Worm (Caenorhabditis elegans) whole organism, L3 larva: ENCODE results near the gene F53A9.3.

Experiments
- elt-1 ChIP-seq: fragments of 150-350 bp; optimal IDR thresholded peaks from 2 replicates; lab custom pipeline; 2014; ENCODE audit warnings: missing biosample characterization, missing genetic modification characterization
- pha-4 ChIP-seq: fragments of 150-350 bp; optimal IDR thresholded peaks from 2 replicates; lab custom pipeline; 2014; ENCODE audit warnings: missing biosample characterization, missing genetic modification reagents, missing genetic modification characterization

DNA sequence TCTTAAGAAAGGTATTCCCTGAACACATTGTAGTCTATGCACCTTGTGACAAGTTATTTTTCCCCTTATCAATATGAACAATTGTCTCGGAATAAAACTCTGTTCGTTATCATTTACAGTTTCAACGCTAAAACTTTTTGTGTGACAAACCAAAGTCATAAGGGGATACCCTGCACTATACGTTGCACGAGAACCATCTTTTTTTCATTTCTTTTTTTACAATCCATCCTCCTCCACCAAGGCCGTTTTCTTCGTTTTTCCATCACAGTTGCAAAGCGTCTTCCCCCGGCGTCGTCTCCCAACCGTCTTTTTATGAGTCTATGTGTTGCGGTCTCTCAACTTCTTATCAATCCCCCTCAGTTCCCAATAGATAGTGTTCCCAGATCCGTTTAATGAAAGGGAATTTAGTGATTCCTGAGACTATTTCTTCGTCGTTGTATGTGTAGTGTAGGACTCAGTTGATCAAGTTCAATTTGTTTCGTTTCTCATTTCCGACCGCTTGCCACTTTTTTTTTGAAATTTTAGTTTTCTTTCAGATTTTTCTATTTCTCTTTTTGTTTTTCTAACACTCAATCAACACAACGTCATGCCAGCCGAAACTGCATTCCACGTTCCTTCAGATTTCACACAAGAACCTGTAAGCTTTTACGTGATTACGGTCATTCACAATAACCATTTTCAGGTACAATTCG lies 31.9 kb upstream of the F53A9.3 start:
- TF ChIP-seq elt-1 (tag; lab: Kevin White, UChicago) (no peak), pha-4 (tag; lab: Kevin White, UChicago) (peak; percentile 34)
